Worm (Caenorhabditis elegans) whole organism, L2 larva: Measurements from ENCODE around the gene nstp-6.
A peak's percentile ranks its signal among the peaks of the same experiment; 100 is the strongest.

Experiments used
- F13H6.1 ChIP-seq: sonication (generic microtip); optimal IDR thresholded peaks from 2 replicates; lab custom pipeline; 2016; ENCODE audit warnings: missing genetic modification characterization, missing compliant biosample characterization
- R02D3.7 ChIP-seq: fragments of 150-350 bp; optimal IDR thresholded peaks from 2 replicates; lab custom pipeline; 2014; ENCODE audit warnings: missing biosample characterization, missing genetic modification characterization
- Y55F3AM.14 ChIP-seq: fragments of 200-800 bp; sonication (Bioruptor generic); optimal IDR thresholded peaks from 2 replicates; lab custom pipeline; 2018; ENCODE audit warnings: mild to moderate bottlenecking, missing genetic modification characterization, missing compliant biosample characterization
- ZK546.5 ChIP-seq: sonication (generic microtip); optimal IDR thresholded peaks from 2 replicates; lab custom pipeline; 2017; ENCODE audit warnings: missing biosample characterization, missing genetic modification characterization
- alr-1 ChIP-seq: fragments of 150-350 bp; optimal IDR thresholded peaks from 2 replicates; lab custom pipeline; 2014; ENCODE audit warnings: missing biosample characterization, missing genetic modification characterization
- ama-1 ChIP-seq: fragments of 150-350 bp; optimal IDR thresholded peaks from 2 replicates; lab custom pipeline; 2018; ENCODE audit warnings: inconsistent platforms
- blmp-1 ChIP-seq: sonication (generic microtip); optimal IDR thresholded peaks from 2 replicates; lab custom pipeline; 2017; ENCODE audit warnings: missing genetic modification characterization, mild to moderate bottlenecking, missing compliant biosample characterization, antibody characterized with exemption, moderate library complexity; ENCODE audit not compliant: insufficient read depth
- ceh-16 ChIP-seq: fragments of 150-350 bp; optimal IDR thresholded peaks from 2 replicates; lab custom pipeline; 2014; ENCODE audit warnings: missing biosample characterization, missing genetic modification characterization
- ceh-82 ChIP-seq: fragments of 150-350 bp; optimal IDR thresholded peaks from 2 replicates; lab custom pipeline; 2014; ENCODE audit warnings: missing biosample characterization, missing genetic modification characterization
- crh-2 ChIP-seq: sonication (generic microtip); optimal IDR thresholded peaks from 2 replicates; lab custom pipeline; 2017; ENCODE audit warnings: missing biosample characterization, missing genetic modification characterization
- dmd-4 ChIP-seq: sonication (generic microtip); optimal IDR thresholded peaks from 2 replicates; lab custom pipeline; 2017; ENCODE audit warnings: missing biosample characterization, missing genetic modification characterization
- egl-27 ChIP-seq: sonication (generic microtip); optimal IDR thresholded peaks from 3 replicates; lab custom pipeline; 2017; ENCODE audit warnings: missing biosample characterization, missing genetic modification reagents, missing genetic modification characterization
- elt-1 ChIP-seq: fragments of 150-350 bp; optimal IDR thresholded peaks from 2 replicates; lab custom pipeline; 2014; ENCODE audit warnings: missing biosample characterization, missing genetic modification characterization
- elt-3 ChIP-seq: sonication (generic microtip); optimal IDR thresholded peaks from 2 replicates; lab custom pipeline; 2017; ENCODE audit warnings: missing biosample characterization, missing genetic modification characterization
- fos-1 ChIP-seq: fragments of 150-350 bp; optimal IDR thresholded peaks from 2 replicates; lab custom pipeline; 2014; ENCODE audit warnings: missing biosample characterization, missing genetic modification characterization
- gmeb-1 ChIP-seq: fragments of 150-350 bp; optimal IDR thresholded peaks from 2 replicates; lab custom pipeline; 2014; ENCODE audit warnings: missing biosample characterization, missing genetic modification characterization
- lin-11 ChIP-seq: fragments of 150-350 bp; sonication (generic microtip); optimal IDR thresholded peaks from 2 replicates; lab custom pipeline; 2014; ENCODE audit warnings: missing biosample characterization, missing genetic modification characterization, inconsistent platforms, mixed read lengths
- lin-13 ChIP-seq: fragments of 150-350 bp; optimal IDR thresholded peaks from 2 replicates; lab custom pipeline; 2014; ENCODE audit warnings: missing biosample characterization, missing genetic modification reagents, missing genetic modification characterization
- lin-39 ChIP-seq: fragments of 150-350 bp; optimal IDR thresholded peaks from 2 replicates; lab custom pipeline; 2014; ENCODE audit warnings: missing biosample characterization, missing genetic modification reagents, missing genetic modification characterization
- lsy-2 ChIP-seq, 2 experiments: fragments of 150-350 bp in 1 of 2; sonication (generic microtip) in 1 of 2; optimal IDR thresholded peaks; 2 replicates each; lab custom pipeline; 2014 to 2017; ENCODE audit warnings: missing biosample characterization in 2 of 2, missing genetic modification characterization in 2 of 2
- mab-5 ChIP-seq: fragments of 150-350 bp; optimal IDR thresholded peaks from 2 replicates; lab custom pipeline; 2014; ENCODE audit warnings: missing biosample characterization, missing genetic modification characterization
- mbf-1 ChIP-seq: sonication (generic microtip); optimal IDR thresholded peaks from 2 replicates; lab custom pipeline; 2017; ENCODE audit warnings: missing biosample characterization, missing genetic modification characterization
- mdl-1 ChIP-seq, 2 experiments: fragments of 150-350 bp in 1 of 2; sonication (generic microtip) in 1 of 2; optimal IDR thresholded peaks; 2 replicates each; lab custom pipeline; 2017; ENCODE audit warnings: missing biosample characterization in 2 of 2, missing genetic modification characterization in 2 of 2
- nhr-10 ChIP-seq: sonication (generic microtip); optimal IDR thresholded peaks from 2 replicates; lab custom pipeline; 2017; ENCODE audit warnings: missing biosample characterization, missing genetic modification characterization
- nhr-11 ChIP-seq: fragments of 150-350 bp; optimal IDR thresholded peaks from 2 replicates; lab custom pipeline; 2014; ENCODE audit warnings: missing biosample characterization, missing genetic modification characterization
- nhr-12 ChIP-seq: fragments of 150-350 bp; optimal IDR thresholded peaks from 2 replicates; lab custom pipeline; 2014; ENCODE audit warnings: missing biosample characterization, missing genetic modification characterization
- nhr-129 ChIP-seq: fragments of 150-350 bp; optimal IDR thresholded peaks from 2 replicates; lab custom pipeline; 2014; ENCODE audit warnings: missing biosample characterization, missing genetic modification characterization
- nhr-21 ChIP-seq: fragments of 150-350 bp; optimal IDR thresholded peaks from 2 replicates; lab custom pipeline; 2014; ENCODE audit warnings: missing biosample characterization, missing genetic modification characterization
- nhr-237 ChIP-seq: fragments of 150-350 bp; optimal IDR thresholded peaks from 2 replicates; lab custom pipeline; 2014; ENCODE audit warnings: missing biosample characterization, missing genetic modification characterization
- nhr-25 ChIP-seq: fragments of 150-350 bp; sonication (generic microtip); optimal IDR thresholded peaks from 3 replicates; lab custom pipeline; 2014; ENCODE audit warnings: missing biosample characterization, missing genetic modification characterization
- nhr-6 ChIP-seq: fragments of 150-350 bp; optimal IDR thresholded peaks from 2 replicates; lab custom pipeline; 2014; ENCODE audit warnings: missing biosample characterization, missing genetic modification characterization
- nhr-77 ChIP-seq: fragments of 150-350 bp; optimal IDR thresholded peaks from 2 replicates; lab custom pipeline; 2014; ENCODE audit warnings: missing biosample characterization, missing genetic modification characterization
- peb-1 ChIP-seq: fragments of 150-350 bp; optimal IDR thresholded peaks from 2 replicates; lab custom pipeline; 2014; ENCODE audit warnings: missing biosample characterization, missing genetic modification characterization
- sem-4 ChIP-seq: fragments of 150-350 bp; optimal IDR thresholded peaks from 2 replicates; lab custom pipeline; 2014; ENCODE audit warnings: missing biosample characterization, missing genetic modification reagents, missing genetic modification characterization
- skn-1 ChIP-seq: sonication (generic microtip); optimal IDR thresholded peaks from 2 replicates; lab custom pipeline; 2017; ENCODE audit warnings: missing biosample characterization, missing genetic modification characterization
- sma-3 ChIP-seq: sonication (generic microtip); optimal IDR thresholded peaks from 2 replicates; lab custom pipeline; 2016; ENCODE audit warnings: missing genetic modification reagents, missing genetic modification characterization, missing compliant biosample characterization
- sma-9 ChIP-seq, 2 experiments: fragments of 150-350 bp in 1 of 2; sonication (generic microtip) in 1 of 2; optimal IDR thresholded peaks; 2 replicates each; lab custom pipeline; 2014 to 2016; ENCODE audit warnings: missing genetic modification characterization in 2 of 2, mild to moderate bottlenecking in 1 of 2, missing biosample characterization in 1 of 2, missing compliant biosample characterization in 1 of 2, missing genetic modification reagents in 1 of 2, moderate library complexity in 1 of 2
- snpc-4 ChIP-seq: fragments of 150-350 bp; optimal IDR thresholded peaks from 2 replicates; lab custom pipeline; 2014; ENCODE audit warnings: missing biosample characterization, missing genetic modification characterization
- unc-39 ChIP-seq: fragments of 150-350 bp; optimal IDR thresholded peaks from 2 replicates; lab custom pipeline; 2014; ENCODE audit warnings: missing biosample characterization, missing genetic modification characterization
- unc-55 ChIP-seq: fragments of 150-350 bp; sonication (generic microtip); optimal IDR thresholded peaks from 3 replicates; lab custom pipeline; 2014; ENCODE audit warnings: missing biosample characterization, missing genetic modification reagents, missing genetic modification characterization
- unc-62 ChIP-seq: fragments of 150-350 bp; optimal IDR thresholded peaks from 2 replicates; lab custom pipeline; 2014; ENCODE audit warnings: missing biosample characterization, missing genetic modification reagents, missing genetic modification characterization
- zag-1 ChIP-seq: fragments of 150-350 bp; optimal IDR thresholded peaks from 2 replicates; lab custom pipeline; 2014; ENCODE audit warnings: missing biosample characterization, missing genetic modification characterization
- ztf-1 ChIP-seq: fragments of 200-800 bp; sonication (Bioruptor generic); conservative IDR thresholded peaks from 2 replicates; pipeline ENCODE4 v1.3.6; 2022; ENCODE audit warnings: missing genetic modification characterization, missing compliant biosample characterization
- ztf-11 ChIP-seq: sonication (generic microtip); optimal IDR thresholded peaks from 2 replicates; lab custom pipeline; 2017; ENCODE audit warnings: missing biosample characterization, missing genetic modification characterization
- ztf-4 ChIP-seq: fragments of 150-350 bp; optimal IDR thresholded peaks from 2 replicates; lab custom pipeline; 2014; ENCODE audit warnings: missing biosample characterization, missing genetic modification characterization

Gene nstp-6

ce11 chrIV:3559201-3559600 is 11.8 kb upstream of the nstp-6 start:
- TF ChIP-seq nhr-11 (tag; lab: Kevin White, UChicago) (no peak), sma-9 (GFP tag; optimal IDR thresholded peaks at IDR 0.05; lab: Kevin White, UChicago) (no peak), sma-9 (tag; optimal IDR thresholded peaks at IDR 0.05; lab: Kevin White, UChicago) (no peak), ZK546.5 (tag; lab: Kevin White, UChicago) (no peak), fos-1 (tag; lab: Kevin White, UChicago) (no peak), alr-1 (tag; lab: Kevin White, UChicago) (no peak)

- TF ChIP-seq elt-3 (tag; lab: Kevin White, UChicago) = no peak
- no peak for TF ChIP-seq mab-5
- no peak for TF ChIP-seq ztf-11
- no peak for TF ChIP-seq Y55F3AM.14
These were observed 9.9 kb upstream of the nstp-6 start, which contains the start of gene osm-9 for ce11 chrIV:3557331-3557730. Gene osm-9, minus strand, starts transcription at chrIV:3557431.

ce11 chrIV:3552933-3553332 is 5.5 kb upstream of the nstp-6 start:
- TF ChIP-seq crh-2 (tag; lab: Kevin White, UChicago) (no peak), zag-1 (tag; lab: Kevin White, UChicago) (no peak), ztf-11 (no peak), ama-1 (lab: Kevin White, UChicago) (no peak), ztf-1 (no peak), fos-1 (tag; lab: Kevin White, UChicago) (no peak), alr-1 (tag; lab: Kevin White, UChicago) (no peak), mdl-1 (tag; optimal IDR thresholded peaks at IDR 0.05; lab: Kevin White, UChicago) (no peak), lin-39 (tag; lab: Kevin White, UChicago) (no peak)
- TF ChIP-seq, all 48 proteins: peak for 0

- TF ChIP-seq ceh-82 (tag; lab: Kevin White, UChicago) = no peak
- no peak for TF ChIP-seq nhr-77 (tag; lab: Kevin White, UChicago)
- no peak for TF ChIP-seq unc-39 (tag; lab: Kevin White, UChicago)
- TF ChIP-seq snpc-4 (tag; lab: Kevin White, UChicago) = no peak
- no peak for TF ChIP-seq nhr-12
- TF ChIP-seq elt-1 (tag; lab: Kevin White, UChicago) = no peak
- peak; percentile 35 for TF ChIP-seq Y55F3AM.14
- TF ChIP-seq alr-1 (tag; lab: Kevin White, UChicago) = no peak
- TF ChIP-seq F13H6.1 (tag; lab: Kevin White, UChicago) = peak; percentile 61
- peak; percentile 33 for TF ChIP-seq nhr-21 (tag; lab: Kevin White, UChicago)
- TF ChIP-seq lin-11 (tag; lab: Kevin White, UChicago) = peak; percentile 65
- TF ChIP-seq peb-1 (tag; lab: Kevin White, UChicago) = no peak
- peak; percentile 65 for TF ChIP-seq gmeb-1
- peak; percentile 49 for TF ChIP-seq crh-2 (tag; lab: Kevin White, UChicago)
- TF ChIP-seq sem-4 (tag; lab: Kevin White, UChicago) = no peak
- TF ChIP-seq nhr-129 (tag; lab: Kevin White, UChicago) = peak; percentile 56
- no peak for TF ChIP-seq egl-27 (tag; lab: Kevin White, UChicago)
- no peak for TF ChIP-seq ztf-11
- TF ChIP-seq zag-1 (tag; lab: Kevin White, UChicago) = no peak
- TF ChIP-seq R02D3.7 (tag; lab: Kevin White, UChicago) = no peak
- TF ChIP-seq dmd-4 = no peak
- TF ChIP-seq nhr-237 = no peak
- peak; percentile 15 to 46 for TF ChIP-seq lsy-2 (tag; optimal IDR thresholded peaks at IDR 0.05; lab: Kevin White, UChicago)
- TF ChIP-seq ztf-1 = no peak
- no peak for TF ChIP-seq nhr-10 (tag; lab: Kevin White, UChicago)
- no peak for TF ChIP-seq skn-1
- no peak for TF ChIP-seq ztf-4
- no peak for TF ChIP-seq nhr-11 (tag; lab: Kevin White, UChicago)
- TF ChIP-seq unc-62 (GFP tag; lab: Kevin White, UChicago) = no peak
- TF ChIP-seq mbf-1 (tag; lab: Kevin White, UChicago) = no peak
- TF ChIP-seq fos-1 (tag; lab: Kevin White, UChicago) = peak; percentile 32
- TF ChIP-seq sma-3 (GFP tag; lab: Kevin White, UChicago) = peak; percentile 64
- no peak for TF ChIP-seq elt-3 (tag; lab: Kevin White, UChicago)
- TF ChIP-seq nhr-6 (tag; lab: Kevin White, UChicago) = no peak
- TF ChIP-seq lin-13 (GFP tag; lab: Kevin White, UChicago) = no peak
- TF ChIP-seq blmp-1 (tag; lab: Kevin White, UChicago) = no peak
- TF ChIP-seq unc-55 (GFP tag; lab: Kevin White, UChicago) = peak; percentile 59
- TF ChIP-seq ceh-16 (tag; lab: Kevin White, UChicago) = no peak
- no peak for TF ChIP-seq nhr-25 (tag; lab: Kevin White, UChicago)
- peak; percentile 67 for TF ChIP-seq sma-9 (GFP tag; optimal IDR thresholded peaks at IDR 0.05; lab: Kevin White, UChicago)
- no peak for TF ChIP-seq sma-9 (tag; optimal IDR thresholded peaks at IDR 0.05; lab: Kevin White, UChicago)
- no peak for TF ChIP-seq mdl-1 (tag; optimal IDR thresholded peaks at IDR 0.05; lab: Kevin White, UChicago)
- no peak for TF ChIP-seq mab-5
- TF ChIP-seq ama-1 (lab: Kevin White, UChicago) = no peak
These were observed 4.5 kb upstream of the nstp-6 start for ce11 chrIV:3551777-3552462.
